Fruit fly (Drosophila melanogaster) whole organism, adult: Measurements from ENCODE around the gene CG5885.

Experiments
- CG11617 ChIP-seq: fragments of 200-800 bp; sonication (Bioruptor generic); optimal IDR thresholded peaks from 2 replicates; lab custom pipeline; 2017; ENCODE audit warnings: mild to moderate bottlenecking, missing biosample characterization, missing genetic modification reagents, missing genetic modification characterization
- CG12768 ChIP-seq: fragments of 200-800 bp; sonication (Bioruptor generic); optimal IDR thresholded peaks from 2 replicates; lab custom pipeline; 2017; ENCODE audit warnings: missing biosample characterization, missing genetic modification characterization, mild to moderate bottlenecking, moderate library complexity, missing genetic modification reagents
- CG14711 ChIP-seq: fragments of 200-800 bp; sonication (Bioruptor generic); optimal IDR thresholded peaks from 2 replicates; lab custom pipeline; 2018; ENCODE audit warnings: missing biosample characterization, mild to moderate bottlenecking, missing genetic modification characterization, moderate library complexity
- CG1620 ChIP-seq: fragments of 200-800 bp; sonication (Bioruptor generic); optimal IDR thresholded peaks from 2 replicates; lab custom pipeline; 2016; ENCODE audit warnings: missing biosample characterization, missing genetic modification characterization
- CG33017 ChIP-seq: fragments of 200-800 bp; sonication (Bioruptor generic); optimal IDR thresholded peaks from 2 replicates; lab custom pipeline; 2018; ENCODE audit warnings: missing biosample characterization, mild to moderate bottlenecking, missing genetic modification characterization, moderate library complexity
- CG5204 ChIP-seq: fragments of 200-800 bp; sonication (Bioruptor generic); optimal IDR thresholded peaks from 2 replicates; lab custom pipeline; 2016; ENCODE audit warnings: missing biosample characterization, missing genetic modification characterization
- CG7045 ChIP-seq: fragments of 200-800 bp; sonication (Bioruptor generic); optimal IDR thresholded peaks from 2 replicates; lab custom pipeline; 2017; ENCODE audit warnings: missing biosample characterization, mild to moderate bottlenecking, missing genetic modification characterization
- CG7101 ChIP-seq: fragments of 200-800 bp; sonication (Bioruptor generic); optimal IDR thresholded peaks from 2 replicates; lab custom pipeline; 2018; ENCODE audit warnings: missing biosample characterization, mild to moderate bottlenecking, missing genetic modification characterization, moderate library complexity
- Clk ChIP-seq: fragments of 200-800 bp; sonication (Bioruptor generic); optimal IDR thresholded peaks from 2 replicates; lab custom pipeline; 2017; ENCODE audit warnings: missing biosample characterization, missing genetic modification characterization
- Crg-1 ChIP-seq: fragments of 200-800 bp; sonication (Bioruptor generic); optimal IDR thresholded peaks from 2 replicates; lab custom pipeline; 2016; ENCODE audit warnings: missing biosample characterization, missing genetic modification characterization
- Hr96 ChIP-seq: fragments of 200-800 bp; sonication (Bioruptor generic); optimal IDR thresholded peaks from 2 replicates; lab custom pipeline; 2016; ENCODE audit warnings: missing biosample characterization, missing genetic modification characterization
- Mnt ChIP-seq: fragments of 200-800 bp; sonication (Bioruptor generic); optimal IDR thresholded peaks from 2 replicates; lab custom pipeline; 2016; ENCODE audit warnings: missing biosample characterization, mild to moderate bottlenecking, missing genetic modification characterization
- bab1 ChIP-seq: fragments of 200-800 bp; sonication (Bioruptor generic); optimal IDR thresholded peaks from 3 replicates; lab custom pipeline; 2019; ENCODE audit warnings: missing biosample characterization, mild to moderate bottlenecking, missing genetic modification characterization, moderate library complexity
- cic ChIP-seq: fragments of 200-800 bp; sonication (Bioruptor generic); optimal IDR thresholded peaks from 2 replicates; lab custom pipeline; 2017; ENCODE audit warnings: missing biosample characterization, mild to moderate bottlenecking, missing genetic modification characterization, moderate library complexity
- cnc ChIP-seq, 2 experiments: fragments of >200 bp; optimal IDR thresholded peaks; 2 replicates each; lab custom pipeline; 2017
- kay ChIP-seq: fragments of 200-800 bp; sonication (Bioruptor generic); peaks from one replicate; lab custom pipeline; 2016; ENCODE audit warnings: missing biosample characterization, missing genetic modification characterization, borderline replicate concordance
- ovo ChIP-seq: fragments of 200-800 bp; sonication (Bioruptor generic); optimal IDR thresholded peaks from 2 replicates; lab custom pipeline; 2016; ENCODE audit warnings: missing biosample characterization, missing genetic modification characterization
- pad ChIP-seq: fragments of 200-800 bp; sonication (Bioruptor generic); optimal IDR thresholded peaks from 3 replicates; lab custom pipeline; 2017; ENCODE audit warnings: missing biosample characterization, missing genetic modification characterization, mild to moderate bottlenecking, moderate library complexity, missing genetic modification reagents
- tj ChIP-seq: fragments of 200-800 bp; sonication (Bioruptor generic); optimal IDR thresholded peaks from 3 replicates; lab custom pipeline; 2017; ENCODE audit warnings: missing biosample characterization, mild to moderate bottlenecking, missing genetic modification characterization, moderate library complexity
- toe ChIP-seq: fragments of 200-800 bp; sonication (Bioruptor generic); optimal IDR thresholded peaks from 2 replicates; lab custom pipeline; 2016; ENCODE audit warnings: missing biosample characterization, missing genetic modification characterization

Gene CG5885

dm6 chr2L:9911783-9912182 is 6.3 kb downstream of the CG5885 start:
- peak; percentile 17 for TF ChIP-seq CG12768 (GFP tag; lab: Kevin White, UChicago)
- no peak for TF ChIP-seq CG7045 (GFP tag; lab: Kevin White, UChicago)
- peak; percentile 24 for TF ChIP-seq bab1 (GFP tag; lab: Kevin White, UChicago)
- TF ChIP-seq Mnt (GFP tag; lab: Kevin White, UChicago): no peak

dm6 chr2L:9908468-9908967 is 9.6 kb downstream of the CG5885 start, which contains the start of gene CG13124:
TSS of gene CG13124 (minus strand) at chr2L:9908633.
- peak; percentile 91 for TF ChIP-seq CG14711 (tag; lab: Kevin White, UChicago)
- peak; percentile 33 for TF ChIP-seq cic (GFP tag; lab: Kevin White, UChicago)
- TF ChIP-seq tj (GFP tag; lab: Kevin White, UChicago): peak; percentile 14
- no peak for TF ChIP-seq toe (GFP tag; lab: Kevin White, UChicago)
- TF ChIP-seq CG7101: peak; percentile 31
- peak; percentile 6 for TF ChIP-seq Hr96 (GFP tag; lab: Kevin White, UChicago)
- TF ChIP-seq Mnt (GFP tag; lab: Kevin White, UChicago): peak; percentile 46
- TF ChIP-seq Clk (GFP tag; lab: Kevin White, UChicago): no peak
- peak; percentile 52 for TF ChIP-seq CG33017 (tag; lab: Kevin White, UChicago)

- TF ChIP-seq cic (GFP tag; lab: Kevin White, UChicago) (peak; percentile 18), kay (GFP tag; lab: Kevin White, UChicago) (peak; percentile 95), Clk (GFP tag; lab: Kevin White, UChicago) (no peak), Hr96 (GFP tag; lab: Kevin White, UChicago) (no peak), toe (GFP tag; lab: Kevin White, UChicago) (no peak), CG11617 (peak; percentile 5), Mnt (GFP tag; lab: Kevin White, UChicago) (peak; percentile 35)
These were observed 10.5 kb downstream of the CG5885 start for dm6 chr2L:9907320-9908256.

DNA sequence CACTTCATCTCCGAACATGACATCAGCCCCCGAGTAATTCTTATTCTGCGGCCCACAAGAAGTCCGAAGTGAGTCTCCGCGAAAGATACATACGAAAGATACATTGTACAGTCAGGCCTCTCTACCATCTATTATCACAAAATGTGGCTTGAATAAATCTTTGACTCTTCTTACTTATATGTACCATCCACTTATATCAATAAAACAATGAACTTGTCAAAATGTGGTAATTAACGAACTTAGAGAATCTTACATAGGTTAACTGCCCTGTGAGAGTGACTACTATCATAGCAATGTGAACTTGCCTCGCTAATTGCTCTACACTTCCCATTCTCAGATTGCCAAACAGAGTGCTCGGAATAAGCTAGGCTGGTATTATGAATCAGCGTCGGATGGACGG is 11.5 kb downstream of the CG5885 start:
- TF ChIP-seq kay (GFP tag; lab: Kevin White, UChicago) (peak; percentile 80), pad (no peak)

- TF ChIP-seq Mnt (GFP tag; lab: Kevin White, UChicago) (no peak), toe (GFP tag; lab: Kevin White, UChicago) (no peak), bab1 (GFP tag; lab: Kevin White, UChicago) (no peak), Hr96 (GFP tag; lab: Kevin White, UChicago) (no peak), CG7101 (no peak), CG14711 (tag; lab: Kevin White, UChicago) (no peak), CG33017 (tag; lab: Kevin White, UChicago) (no peak), cnc (optimal IDR thresholded peaks at IDR 0.05; lab: Kevin White, UChicago) (no peak), CG12768 (GFP tag; lab: Kevin White, UChicago) (no peak), Clk (GFP tag; lab: Kevin White, UChicago) (no peak), CG5204 (GFP tag; lab: Kevin White, UChicago) (no peak), CG11617 (no peak), ovo (GFP tag; lab: Kevin White, UChicago) (no peak), CG1620 (GFP tag; lab: Kevin White, UChicago) (no peak), CG7045 (GFP tag; lab: Kevin White, UChicago) (no peak), tj (GFP tag; lab: Kevin White, UChicago) (no peak)
These were observed 15.1 kb downstream of the CG5885 start, which contains the start of gene Muc30E for dm6 chr2L:9903028-9903427. TSS of gene Muc30E (minus strand) at chr2L:9903128.

dm6 chr2L:9897296-9897695 is 20.8 kb downstream of the CG5885 start, which contains the start of gene RpS2:
TSS of gene RpS2 (minus strand) at chr2L:9897552.
- peak; percentile 67 for TF ChIP-seq CG33017 (tag; lab: Kevin White, UChicago)
- peak; percentile 69 for TF ChIP-seq Hr96 (GFP tag; lab: Kevin White, UChicago)
- peak; percentile 32 for TF ChIP-seq tj (GFP tag; lab: Kevin White, UChicago)
- no peak for TF ChIP-seq toe (GFP tag; lab: Kevin White, UChicago)
- TF ChIP-seq Crg-1 (GFP tag; lab: Kevin White, UChicago): peak; percentile 79
- peak; percentile 65 for TF ChIP-seq CG14711 (tag; lab: Kevin White, UChicago)
- peak; percentile 74 for TF ChIP-seq CG7101
- no peak for TF ChIP-seq cic (GFP tag; lab: Kevin White, UChicago)
- TF ChIP-seq CG1620 (GFP tag; lab: Kevin White, UChicago): peak; percentile 49
- TF ChIP-seq ovo (GFP tag; lab: Kevin White, UChicago): no peak
- TF ChIP-seq CG5204 (GFP tag; lab: Kevin White, UChicago): no peak
- peak; percentile 6 for TF ChIP-seq CG7045 (GFP tag; lab: Kevin White, UChicago)
- peak; percentile 69 for TF ChIP-seq CG11617
- TF ChIP-seq cnc (optimal IDR thresholded peaks at IDR 0.05; lab: Kevin White, UChicago): no peak
- no peak for TF ChIP-seq Clk (GFP tag; lab: Kevin White, UChicago)
- peak; percentile 35 for TF ChIP-seq pad
- no peak for TF ChIP-seq kay (GFP tag; lab: Kevin White, UChicago)
- peak; percentile 97 for TF ChIP-seq Mnt (GFP tag; lab: Kevin White, UChicago)
- TF ChIP-seq CG12768 (GFP tag; lab: Kevin White, UChicago): peak; percentile 28
- peak; percentile 68 for TF ChIP-seq bab1 (GFP tag; lab: Kevin White, UChicago)
